Fruit fly (Drosophila melanogaster) whole organism, wandering third instar larva: Measurements from ENCODE around the gene CenB1A.

Source experiments
- CG9705 ChIP-seq: fragments of 200-800 bp; sonication (Bioruptor generic); optimal IDR thresholded peaks from 2 replicates; lab custom pipeline; 2018; ENCODE audit warnings: missing biosample characterization, mild to moderate bottlenecking, missing genetic modification characterization
- CrebA ChIP-seq: fragments of 200-800 bp; sonication (Bioruptor generic); optimal IDR thresholded peaks from 2 replicates; lab custom pipeline; 2016; ENCODE audit warnings: missing biosample characterization, mild to moderate bottlenecking, missing genetic modification characterization, borderline replicate concordance
- Dfd ChIP-seq: fragments of >200 bp; optimal IDR thresholded peaks from 2 replicates; lab custom pipeline; 2017; ENCODE audit warnings: missing biosample characterization, missing genetic modification characterization
- Dif ChIP-seq: fragments of 200-275, 200-300 bp; sonication (Bioruptor generic); optimal IDR thresholded peaks from 2 replicates; lab custom pipeline; 2018; ENCODE audit warnings: missing biosample characterization, missing genetic modification characterization; ENCODE audit not compliant: partially characterized antibody
- GATAd ChIP-seq: sonication (Bioruptor generic); optimal IDR thresholded peaks from 2 replicates; lab custom pipeline; 2016; ENCODE audit warnings: missing biosample characterization, missing genetic modification characterization
- Hnf4 ChIP-seq: fragments of 200-800 bp; sonication (Bioruptor generic); optimal IDR thresholded peaks from 2 replicates; lab custom pipeline; 2016; ENCODE audit warnings: missing biosample characterization, mild to moderate bottlenecking, missing genetic modification characterization
- Hr83 ChIP-seq: fragments of 200-300 bp; sonication (Bioruptor generic); optimal IDR thresholded peaks from 2 replicates; lab custom pipeline; 2016; ENCODE audit warnings: missing biosample characterization, mild to moderate bottlenecking, missing genetic modification characterization, moderate library complexity; ENCODE audit not compliant: poor library complexity, severe bottlenecking
- Jra ChIP-seq: sonication (Bioruptor generic); optimal IDR thresholded peaks from 2 replicates; lab custom pipeline; 2016; ENCODE audit warnings: missing biosample characterization, missing genetic modification characterization
- Mio ChIP-seq: sonication (Bioruptor generic); optimal IDR thresholded peaks from 2 replicates; lab custom pipeline; 2016; ENCODE audit warnings: missing biosample characterization, missing genetic modification characterization
- N ChIP-seq: fragments of >200 bp; optimal IDR thresholded peaks from 2 replicates; lab custom pipeline; 2018; ENCODE audit warnings: missing biosample characterization, missing external identifiers, missing genetic modification characterization
- OdsH ChIP-seq: fragments of 200-800 bp; sonication (Bioruptor generic); optimal IDR thresholded peaks from 2 replicates; lab custom pipeline; 2016; ENCODE audit warnings: missing biosample characterization, mild to moderate bottlenecking, missing genetic modification characterization
- Rel ChIP-seq, 2 experiments: fragments of 200-800 bp; sonication (Bioruptor generic) in 1 of 2; optimal IDR thresholded peaks; 2 replicates in 1 of 2; 3 replicates in 1 of 2; lab custom pipeline; 2016 to 2019; ENCODE audit warnings: mild to moderate bottlenecking in 2 of 2, missing biosample characterization in 2 of 2, missing genetic modification characterization in 2 of 2, moderate library complexity in 1 of 2
- Vsx2 ChIP-seq: fragments of 200-300, 225-300 bp; sonication (Bioruptor generic); optimal IDR thresholded peaks from 2 replicates; lab custom pipeline; 2018; ENCODE audit warnings: missing biosample characterization, missing genetic modification characterization; ENCODE audit not compliant: partially characterized antibody
- br ChIP-seq: fragments of 200-800 bp; sonication (Bioruptor generic); optimal IDR thresholded peaks from 2 replicates; lab custom pipeline; 2016; ENCODE audit warnings: missing biosample characterization, missing genetic modification characterization
- brk ChIP-seq: fragments of 200-800 bp; sonication (Bioruptor generic); optimal IDR thresholded peaks from 2 replicates; lab custom pipeline; 2016; ENCODE audit warnings: missing biosample characterization, mild to moderate bottlenecking, missing genetic modification characterization
- dl ChIP-seq, 2 experiments: fragments of 175-275, 200-275 bp in 1 of 2; fragments of 200-275 bp in 1 of 2; sonication (Bioruptor generic); optimal IDR thresholded peaks; lab custom pipeline; 2018; ENCODE audit warnings: mild to moderate bottlenecking in 2 of 2, missing biosample characterization in 2 of 2, missing genetic modification characterization in 2 of 2, moderate library complexity in 2 of 2; ENCODE audit not compliant: partially characterized antibody in 2 of 2, insufficient read depth in 1 of 2
- dsf ChIP-seq: sonication (Bioruptor generic); optimal IDR thresholded peaks from 2 replicates; lab custom pipeline; 2016; ENCODE audit warnings: missing biosample characterization, missing genetic modification characterization, borderline replicate concordance
- foxo ChIP-seq, 2 experiments: fragments of 200-800 bp; sonication (Bioruptor generic); optimal IDR thresholded peaks; 2 replicates in 1 of 2; 3 replicates in 1 of 2; lab custom pipeline; 2016 to 2017; ENCODE audit warnings: missing biosample characterization in 2 of 2, missing genetic modification characterization in 2 of 2
- fru ChIP-seq: fragments of 200-800 bp; sonication (Bioruptor generic); optimal IDR thresholded peaks from 3 replicates; lab custom pipeline; 2016; ENCODE audit warnings: missing biosample characterization, mild to moderate bottlenecking, missing genetic modification characterization
- h ChIP-seq: fragments of 200-800 bp; sonication (Bioruptor generic); optimal IDR thresholded peaks from 3 replicates; lab custom pipeline; 2016; ENCODE audit warnings: missing biosample characterization, mild to moderate bottlenecking, missing genetic modification characterization
- jim ChIP-seq: fragments of 175-275, 200-325 bp; sonication (Bioruptor generic); optimal IDR thresholded peaks from 2 replicates; lab custom pipeline; 2016; ENCODE audit warnings: missing biosample characterization, mild to moderate bottlenecking, missing genetic modification characterization
- lola ChIP-seq: fragments of >200 bp; optimal IDR thresholded peaks from 2 replicates; lab custom pipeline; 2017; ENCODE audit warnings: missing biosample characterization, missing genetic modification characterization
- psq ChIP-seq: fragments of 200-800 bp; sonication (Bioruptor generic); optimal IDR thresholded peaks from 3 replicates; lab custom pipeline; 2017; ENCODE audit warnings: missing biosample characterization, mild to moderate bottlenecking, missing genetic modification characterization, moderate library complexity
- rgr ChIP-seq: fragments of 200-800 bp; sonication (Bioruptor generic); optimal IDR thresholded peaks from 3 replicates; lab custom pipeline; 2016; ENCODE audit warnings: missing biosample characterization, mild to moderate bottlenecking, missing genetic modification characterization
- sage ChIP-seq: fragments of 200-800 bp; sonication (Bioruptor generic); optimal IDR thresholded peaks from 2 replicates; lab custom pipeline; 2016; ENCODE audit warnings: missing biosample characterization, mild to moderate bottlenecking, missing genetic modification characterization
- sv ChIP-seq: fragments of 200-800 bp; sonication (Bioruptor generic); optimal IDR thresholded peaks from 3 replicates; lab custom pipeline; 2016; ENCODE audit warnings: missing biosample characterization, missing genetic modification characterization
- woc ChIP-seq: sonication (Bioruptor generic); optimal IDR thresholded peaks from 2 replicates; lab custom pipeline; 2016; ENCODE audit warnings: missing biosample characterization, mild to moderate bottlenecking, missing genetic modification characterization

CenB1A gene

dm6 chr3R:23138992-23139633 is 20.9 kb downstream of the CenB1A start:
- TF ChIP-seq Vsx2 (GFP tag; lab: Kevin White, UChicago) (no peak), h (GFP tag; lab: Kevin White, UChicago) (peak; percentile 23)

DNA sequence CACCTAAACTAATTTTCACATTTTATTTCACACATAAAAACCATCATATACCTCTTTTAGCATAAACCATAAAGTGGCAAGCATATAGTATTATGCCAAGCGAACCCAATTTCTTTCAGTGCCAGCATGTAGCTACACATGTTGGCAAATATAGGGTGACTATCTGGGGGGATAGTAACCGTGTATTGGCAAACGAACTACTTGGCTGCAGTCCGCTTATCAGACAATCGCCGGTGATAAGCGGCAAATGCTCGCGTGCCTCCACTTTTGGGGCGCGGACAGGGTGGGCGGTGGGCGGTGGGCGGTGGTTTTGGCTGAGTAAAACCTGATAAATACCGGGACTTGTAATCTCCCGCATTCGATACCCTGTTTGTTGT is 21.4 kb downstream of the CenB1A start:
- TF ChIP-seq h (GFP tag; lab: Kevin White, UChicago): peak; percentile 4
- TF ChIP-seq dsf: no peak
- TF ChIP-seq fru (GFP tag; lab: Kevin White, UChicago): no peak
- no peak for TF ChIP-seq Rel (GFP tag; optimal IDR thresholded peaks at IDR 0.05; lab: Kevin White, UChicago)
- peak; percentile 70 for TF ChIP-seq Rel (tag; optimal IDR thresholded peaks at IDR 0.05; lab: Kevin White, UChicago)
- no peak for TF ChIP-seq psq (GFP tag; lab: Kevin White, UChicago)
- TF ChIP-seq woc (GFP tag; lab: Kevin White, UChicago): no peak
- no peak for TF ChIP-seq OdsH (GFP tag; lab: Kevin White, UChicago)
- TF ChIP-seq foxo (GFP tag; optimal IDR thresholded peaks at IDR 0.05; lab: Kevin White, UChicago): peak in 1 of 2 experiments; percentile 15
- TF ChIP-seq Jra (GFP tag; lab: Kevin White, UChicago): no peak
- TF ChIP-seq brk (GFP tag; lab: Kevin White, UChicago): no peak
- no peak for TF ChIP-seq CrebA (GFP tag; lab: Kevin White, UChicago)

DNA sequence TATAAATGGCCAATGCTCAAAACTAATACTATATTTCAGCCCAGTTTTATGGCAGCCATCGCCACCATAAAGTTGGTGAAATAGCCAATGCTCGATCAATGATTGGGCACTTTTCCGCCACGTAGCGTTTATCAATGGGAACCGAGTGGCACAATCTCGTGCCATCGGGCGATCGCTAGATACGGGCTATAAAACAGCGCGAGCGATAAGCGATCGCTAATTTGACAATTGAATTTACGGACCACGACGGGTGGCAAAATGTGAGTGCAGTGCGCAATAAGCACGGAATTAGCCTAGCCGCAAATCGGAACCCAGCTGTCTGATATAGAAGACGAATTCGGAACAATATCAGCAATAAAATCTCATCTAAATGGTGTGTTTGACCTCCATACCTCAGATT is 22.1 kb downstream of the CenB1A start:
- TF ChIP-seq brk (GFP tag; lab: Kevin White, UChicago) (no peak), fru (GFP tag; lab: Kevin White, UChicago) (no peak), sage (GFP tag; lab: Kevin White, UChicago) (no peak), dl (GFP tag; optimal IDR thresholded peaks at IDR 0.05; lab: Kevin White, UChicago; ENCODE audit: insufficient read depth in 1 of 2, partially characterized antibody in 2 of 2) (no peak), Dfd (no peak), Rel (GFP tag; optimal IDR thresholded peaks at IDR 0.05; lab: Kevin White, UChicago) (no peak), Rel (tag; optimal IDR thresholded peaks at IDR 0.05; lab: Kevin White, UChicago) (no peak), jim (GFP tag; lab: Kevin White, UChicago) (no peak), N (GFP tag; lab: Kevin White, UChicago) (no peak), Vsx2 (GFP tag; lab: Kevin White, UChicago) (peak; percentile 37), sv (GFP tag; lab: Kevin White, UChicago) (no peak), woc (GFP tag; lab: Kevin White, UChicago) (no peak), Dif (no peak), psq (GFP tag; lab: Kevin White, UChicago) (no peak), br (GFP tag; lab: Kevin White, UChicago) (peak; percentile 43), Hnf4 (no peak), OdsH (GFP tag; lab: Kevin White, UChicago) (no peak), GATAd (GFP tag; lab: Kevin White, UChicago) (no peak), foxo (GFP tag; optimal IDR thresholded peaks at IDR 0.05; lab: Kevin White, UChicago) (no peak), h (GFP tag; lab: Kevin White, UChicago) (peak; percentile 49)

- TF ChIP-seq lola (GFP tag; lab: Kevin White, UChicago): no peak
- TF ChIP-seq brk (GFP tag; lab: Kevin White, UChicago): no peak
- no peak for TF ChIP-seq rgr (GFP tag; lab: Kevin White, UChicago)
- no peak for TF ChIP-seq CG9705 (GFP tag; lab: Kevin White, UChicago)
- no peak for TF ChIP-seq Hr83
- no peak for TF ChIP-seq GATAd (GFP tag; lab: Kevin White, UChicago)
- TF ChIP-seq N (GFP tag; lab: Kevin White, UChicago): no peak
- TF ChIP-seq Mio (GFP tag; lab: Kevin White, UChicago): no peak
- TF ChIP-seq dl (GFP tag; optimal IDR thresholded peaks at IDR 0.05; lab: Kevin White, UChicago; ENCODE audit: insufficient read depth in 1 of 2, partially characterized antibody in 2 of 2): no peak
- TF ChIP-seq br (GFP tag; lab: Kevin White, UChicago): no peak
- no peak for TF ChIP-seq Rel (GFP tag; optimal IDR thresholded peaks at IDR 0.05; lab: Kevin White, UChicago)
- TF ChIP-seq Rel (tag; optimal IDR thresholded peaks at IDR 0.05; lab: Kevin White, UChicago): no peak
These were observed 22.9 kb downstream of the CenB1A start for dm6 chr3R:23141113-23141512.
